Fruit fly (Drosophila melanogaster): Measurements from ENCODE around the gene CG7430.

- no peak for TF ChIP-seq CTCF (optimal IDR thresholded peaks at IDR 0.05)
- TF ChIP-seq CG8478 (optimal IDR thresholded peaks at IDR 0.05), result no peak
These were observed 23.8 kb upstream of the CG7430 start, which contains the start of the genes Ir75c and Grd for dm6 chr3L:17822784-17823383.
